Worm (Caenorhabditis elegans) whole organism, L4 larva: ENCODE results near the gene F58E6.8.
A peak's percentile ranks its signal among the peaks of the same experiment; 100 is the strongest.

Source experiments
- F26F4.8 ChIP-seq: fragments of 200-800 bp; sonication (Bioruptor generic); conservative IDR thresholded peaks from 2 replicates; pipeline ENCODE4 v1.3.6; 2022; ENCODE audit warnings: missing genetic modification characterization, missing compliant biosample characterization
- F44E2.7 ChIP-seq: fragments of 200-800 bp; sonication (Bioruptor generic); IDR thresholded peaks from 2 replicates; pipeline ENCODE4 v2.1.2; 2022; ENCODE audit warnings: missing genetic modification characterization, missing compliant biosample characterization
- Y105C5A.15 ChIP-seq: fragments of 200-800 bp; sonication (Bioruptor generic); IDR thresholded peaks from 2 replicates; pipeline ENCODE4 v1.3.6; 2022; ENCODE audit warnings: missing genetic modification characterization, missing compliant biosample characterization
- ZK546.5 ChIP-seq, 2 experiments: sonication (generic microtip); optimal IDR thresholded peaks; 2 replicates each; lab custom pipeline; 2017; ENCODE audit warnings: missing biosample characterization in 2 of 2, missing genetic modification characterization in 2 of 2
- arid-1 ChIP-seq: fragments of 200-800 bp; sonication (Bioruptor generic); conservative IDR thresholded peaks from 2 replicates; pipeline ENCODE4 v1.3.6; 2022; ENCODE audit warnings: missing genetic modification reagents, missing genetic modification characterization, missing compliant biosample characterization
- ces-1 ChIP-seq: fragments of 150-350 bp; sonication (generic microtip); optimal IDR thresholded peaks from 4 replicates; lab custom pipeline; 2014; ENCODE audit warnings: missing biosample characterization, missing genetic modification reagents, missing genetic modification characterization
- daf-12 ChIP-seq: fragments of 150-350 bp; optimal IDR thresholded peaks from 2 replicates; lab custom pipeline; 2014; ENCODE audit warnings: missing biosample characterization, missing genetic modification reagents, missing genetic modification characterization
- daf-16 ChIP-seq, 3 experiments: sonication (generic microtip); optimal IDR thresholded peaks; 2 replicates each; lab custom pipeline; 2016 to 2017; ENCODE audit warnings: missing genetic modification characterization in 3 of 3, missing genetic modification reagents in 3 of 3, mild to moderate bottlenecking in 2 of 3, missing compliant biosample characterization in 2 of 3, missing biosample characterization in 1 of 3, moderate library complexity in 1 of 3
- daf-19 ChIP-seq: fragments of 200-800 bp; sonication (Bioruptor generic); conservative IDR thresholded peaks from 2 replicates; pipeline ENCODE4 v1.3.6; 2022; ENCODE audit warnings: missing genetic modification characterization, missing compliant biosample characterization
- dmd-8 ChIP-seq: fragments of 200-800 bp; sonication (Bioruptor generic); IDR thresholded peaks from 2 replicates; pipeline ENCODE4 v1.3.6; 2022; ENCODE audit warnings: missing genetic modification characterization, missing compliant biosample characterization
- dmd-9 ChIP-seq: fragments of 200-800 bp; sonication (Bioruptor generic); IDR thresholded peaks from 2 replicates; pipeline ENCODE4 v1.3.6; 2022; ENCODE audit warnings: missing genetic modification reagents, missing genetic modification characterization, missing compliant biosample characterization
- duxl-1 ChIP-seq: sonication (generic microtip); optimal IDR thresholded peaks from 2 replicates; lab custom pipeline; 2016; ENCODE audit warnings: mild to moderate bottlenecking, missing genetic modification characterization, moderate library complexity, missing compliant biosample characterization; ENCODE audit not compliant: poor library complexity
- gei-8 ChIP-seq: fragments of 200-800 bp; sonication (Bioruptor generic); optimal IDR thresholded peaks from 2 replicates; lab custom pipeline; 2018; ENCODE audit warnings: mild to moderate bottlenecking, missing genetic modification characterization, missing compliant biosample characterization
- jun-1 ChIP-seq: fragments of 150-350 bp; optimal IDR thresholded peaks from 2 replicates; lab custom pipeline; 2014; ENCODE audit warnings: missing biosample characterization, missing genetic modification reagents, missing genetic modification characterization
- lin-13 ChIP-seq: fragments of 150-350 bp; optimal IDR thresholded peaks from 2 replicates; lab custom pipeline; 2014; ENCODE audit warnings: missing biosample characterization, missing genetic modification reagents, missing genetic modification characterization
- lin-38 ChIP-seq: fragments of 200-800 bp; sonication (Bioruptor generic); IDR thresholded peaks from 2 replicates; pipeline ENCODE4 v1.3.6; 2022; ENCODE audit warnings: missing genetic modification reagents, missing genetic modification characterization, missing compliant biosample characterization
- mdt-29 ChIP-seq: fragments of 200-800 bp; sonication (Bioruptor generic); IDR thresholded peaks from 2 replicates; pipeline ENCODE4 v1.3.6; 2022; ENCODE audit warnings: missing genetic modification reagents, missing genetic modification characterization, missing compliant biosample characterization
- mes-2 ChIP-seq: sonication (generic microtip); optimal IDR thresholded peaks from 2 replicates; lab custom pipeline; 2016; ENCODE audit warnings: missing genotype, mild to moderate bottlenecking, missing genetic modification characterization, missing compliant biosample characterization; ENCODE audit not compliant: poor library complexity, severe bottlenecking
- nhr-41 ChIP-seq: fragments of 200-800 bp; sonication (Bioruptor generic); IDR thresholded peaks from 2 replicates; pipeline ENCODE4 v1.3.6; 2022; ENCODE audit warnings: missing genetic modification reagents, missing genetic modification characterization, missing compliant biosample characterization
- nhr-48 ChIP-seq: sonication (generic microtip); optimal IDR thresholded peaks from 2 replicates; lab custom pipeline; 2016; ENCODE audit warnings: mild to moderate bottlenecking, missing genetic modification characterization, missing compliant biosample characterization
- nhr-6 ChIP-seq: fragments of 150-350 bp; optimal IDR thresholded peaks from 2 replicates; lab custom pipeline; 2014; ENCODE audit warnings: missing biosample characterization, missing genetic modification characterization
- pha-4 ChIP-seq, 2 experiments: fragments of 150-350 bp in 1 of 2; fragments of 200-800 bp in 1 of 2; sonication (Bioruptor generic) in 1 of 2; IDR thresholded peaks in 1 of 2; optimal IDR thresholded peaks in 1 of 2; 2 replicates each; pipeline versions ENCODE4 v1.3.6 to Lab custom; 2014 to 2022; ENCODE audit warnings: missing genetic modification characterization in 2 of 2, missing genetic modification reagents in 2 of 2, missing biosample characterization in 1 of 2, missing compliant biosample characterization in 1 of 2
- php-3 ChIP-seq: fragments of 200-800 bp; sonication (Bioruptor generic); IDR thresholded peaks from 2 replicates; pipeline ENCODE4 v1.3.6; 2022; ENCODE audit warnings: missing genetic modification reagents, missing genetic modification characterization, missing compliant biosample characterization
- pqm-1 ChIP-seq: sonication (generic microtip); optimal IDR thresholded peaks from 2 replicates; lab custom pipeline; 2017; ENCODE audit warnings: missing biosample characterization, missing genetic modification characterization
- set-16 ChIP-seq: fragments of 200-800 bp; sonication (Bioruptor generic); IDR thresholded peaks from 2 replicates; pipeline ENCODE4 v1.3.6; 2022; ENCODE audit warnings: missing genetic modification reagents, missing genetic modification characterization, missing compliant biosample characterization
- skn-1 ChIP-seq: fragments of 150-350 bp; optimal IDR thresholded peaks from 2 replicates; lab custom pipeline; 2014; ENCODE audit warnings: missing biosample characterization, missing genetic modification characterization
- spr-3 ChIP-seq: fragments of 200-800 bp; sonication (Bioruptor generic); optimal IDR thresholded peaks from 2 replicates; lab custom pipeline; 2018; ENCODE audit warnings: mild to moderate bottlenecking, missing genetic modification characterization, missing compliant biosample characterization
- tag-97 ChIP-seq: fragments of 200-800 bp; sonication (Bioruptor generic); IDR thresholded peaks from 2 replicates; pipeline ENCODE4 v1.3.6; 2022; ENCODE audit warnings: missing genetic modification characterization, missing compliant biosample characterization
- tra-1 ChIP-seq: fragments of 200-800 bp; sonication (Bioruptor generic); IDR thresholded peaks from 2 replicates; pipeline ENCODE4 v1.3.6; 2022; ENCODE audit warnings: missing genetic modification reagents, missing genetic modification characterization, missing compliant biosample characterization
- unc-130 ChIP-seq: sonication (generic microtip); optimal IDR thresholded peaks from 2 replicates; lab custom pipeline; 2016; ENCODE audit warnings: missing genetic modification reagents, missing genetic modification characterization, missing compliant biosample characterization
- unc-39 ChIP-seq: sonication (generic microtip); optimal IDR thresholded peaks from 2 replicates; lab custom pipeline; 2017; ENCODE audit warnings: missing biosample characterization, missing genetic modification characterization
- vab-7 ChIP-seq: fragments of 200-800 bp; sonication (Bioruptor generic); IDR thresholded peaks from 2 replicates; pipeline ENCODE4 v1.3.6; 2022; ENCODE audit warnings: missing genetic modification reagents, missing genetic modification characterization, missing compliant biosample characterization
- zag-1 ChIP-seq: fragments of 150-350 bp; optimal IDR thresholded peaks from 2 replicates; lab custom pipeline; 2014; ENCODE audit warnings: missing biosample characterization, missing genetic modification characterization
- zip-11 ChIP-seq: fragments of 200-800 bp; sonication (Bioruptor generic); IDR thresholded peaks from 2 replicates; pipeline ENCODE4 v1.3.6; 2022; ENCODE audit warnings: missing genetic modification characterization, missing compliant biosample characterization
- zip-2 ChIP-seq: fragments of 150-350 bp; optimal IDR thresholded peaks from 2 replicates; lab custom pipeline; 2014; ENCODE audit warnings: missing biosample characterization, missing genetic modification characterization
- ztf-11 ChIP-seq: fragments of 150-350 bp; optimal IDR thresholded peaks from 2 replicates; lab custom pipeline; 2014; ENCODE audit warnings: missing biosample characterization, missing genetic modification characterization
- ztf-7 ChIP-seq: fragments of 150-350 bp; optimal IDR thresholded peaks from 2 replicates; lab custom pipeline; 2014; ENCODE audit warnings: missing biosample characterization, missing genetic modification characterization

F58E6.8 gene

DNA sequence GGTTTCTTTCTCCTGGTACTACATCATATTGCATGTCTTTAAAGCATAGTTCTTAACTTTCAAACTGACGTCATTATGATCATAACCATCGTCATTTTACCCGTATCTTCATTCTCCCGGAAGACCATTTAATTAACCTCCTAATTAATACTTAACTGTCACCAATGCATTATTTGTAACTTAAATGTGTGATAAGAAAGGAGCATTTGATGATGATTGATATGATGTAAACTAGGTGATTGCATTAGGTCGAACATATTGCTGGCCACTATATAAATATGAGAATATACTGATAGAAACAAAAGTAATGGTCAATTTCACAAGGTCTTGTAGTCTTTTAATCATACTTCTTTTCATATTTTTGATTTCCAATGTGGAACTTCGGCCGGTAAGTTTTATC, 617 bp upstream of the F58E6.8 start, which contains the start of gene hrg-3:
hrg-3 (plus strand) TSS at position 227 of the 400 bp plus-strand sequence.
- no peak for TF ChIP-seq mdt-29 (GFP tag; lab: Robert Waterston, UW)
- peak; percentile 66 for TF ChIP-seq php-3 (GFP tag; lab: Robert Waterston, UW)
- TF ChIP-seq jun-1 (tag; lab: Kevin White, UChicago): no peak
- TF ChIP-seq ztf-7 (tag; lab: Kevin White, UChicago): peak; percentile 92
- TF ChIP-seq pqm-1 (tag; lab: Kevin White, UChicago): peak; percentile 31
- no peak for TF ChIP-seq tra-1

DNA sequence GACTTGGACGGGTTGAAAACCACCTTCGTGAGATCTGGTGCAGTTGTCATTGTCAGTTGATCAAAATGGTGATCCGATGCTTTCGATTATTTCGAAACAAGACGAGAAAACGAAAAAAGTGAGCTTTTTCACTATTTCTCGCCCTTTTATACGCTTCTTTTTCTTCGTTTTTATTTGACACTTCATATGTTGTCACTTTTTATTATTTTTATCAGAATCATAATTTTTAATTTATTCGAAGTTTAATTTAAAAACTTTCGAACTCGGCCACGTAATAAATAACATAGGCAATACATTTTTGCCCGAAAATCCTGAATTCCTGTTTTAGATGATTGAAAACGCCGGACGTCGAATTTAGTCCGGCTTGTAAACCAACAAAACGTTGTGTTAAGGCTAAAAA, 1.2 kb downstream of the F58E6.8 start, which contains the start of gene F58E6.5:
F58E6.5 (minus strand) TSS at position 101 of the 400 bp plus-strand sequence.
- no peak for TF ChIP-seq gei-8 (GFP tag; lab: Kevin White, UChicago)
- no peak for TF ChIP-seq zip-11
- no peak for TF ChIP-seq dmd-9
- no peak for TF ChIP-seq F44E2.7 (GFP tag; lab: Robert Waterston, UW)
- TF ChIP-seq unc-39: no peak
- TF ChIP-seq tra-1: no peak
- no peak for TF ChIP-seq daf-16 (GFP tag; optimal IDR thresholded peaks at IDR 0.05; lab: Kevin White, UChicago)
- no peak for TF ChIP-seq daf-16 (tag; optimal IDR thresholded peaks at IDR 0.05; lab: Kevin White, UChicago)
- TF ChIP-seq lin-38: no peak
- TF ChIP-seq skn-1 (tag; lab: Kevin White, UChicago): no peak
- TF ChIP-seq daf-19 (GFP tag; lab: Robert Waterston, UW): no peak
- TF ChIP-seq pha-4 (GFP tag; IDR thresholded peaks at IDR 0.05; lab: Robert Waterston, UW): no peak
- TF ChIP-seq pha-4 (tag; optimal IDR thresholded peaks at IDR 0.05; lab: Kevin White, UChicago): no peak
- TF ChIP-seq nhr-48 (tag; lab: Kevin White, UChicago): no peak
- no peak for TF ChIP-seq tag-97
- TF ChIP-seq lin-13: no peak
- no peak for TF ChIP-seq daf-12 (tag; lab: Kevin White, UChicago)
- no peak for TF ChIP-seq vab-7
- TF ChIP-seq Y105C5A.15: no peak
- TF ChIP-seq ztf-11 (tag; lab: Kevin White, UChicago): no peak
- no peak for TF ChIP-seq ces-1 (GFP tag; lab: Kevin White, UChicago)
- no peak for TF ChIP-seq zag-1 (tag; lab: Kevin White, UChicago)

DNA sequence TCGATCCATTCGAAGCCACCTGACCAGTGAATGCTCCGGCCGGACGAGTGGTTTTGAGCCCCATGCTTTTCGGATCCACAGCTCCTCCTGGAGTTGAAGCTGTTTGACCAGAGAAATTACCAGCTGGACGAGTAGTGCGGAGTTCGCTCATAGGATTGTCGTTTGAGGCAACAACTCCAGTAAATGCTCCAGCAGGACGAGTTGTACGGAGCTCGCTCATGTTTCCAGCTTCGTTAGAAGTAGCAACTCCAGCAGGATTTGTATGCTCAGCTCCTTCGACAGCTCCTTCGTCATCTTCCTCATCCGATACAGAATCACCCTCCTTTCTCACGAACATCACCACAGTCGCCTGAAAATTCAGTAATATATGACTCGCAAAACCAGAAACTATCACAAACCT, 2.1 kb downstream of the F58E6.8 start:
- TF ChIP-seq dmd-8 (GFP tag; lab: Robert Waterston, UW) (0 out of 2 replicates have a peak, but pooled peaks have one; percentile 53), spr-3 (GFP tag; lab: Kevin White, UChicago) (no peak)

DNA sequence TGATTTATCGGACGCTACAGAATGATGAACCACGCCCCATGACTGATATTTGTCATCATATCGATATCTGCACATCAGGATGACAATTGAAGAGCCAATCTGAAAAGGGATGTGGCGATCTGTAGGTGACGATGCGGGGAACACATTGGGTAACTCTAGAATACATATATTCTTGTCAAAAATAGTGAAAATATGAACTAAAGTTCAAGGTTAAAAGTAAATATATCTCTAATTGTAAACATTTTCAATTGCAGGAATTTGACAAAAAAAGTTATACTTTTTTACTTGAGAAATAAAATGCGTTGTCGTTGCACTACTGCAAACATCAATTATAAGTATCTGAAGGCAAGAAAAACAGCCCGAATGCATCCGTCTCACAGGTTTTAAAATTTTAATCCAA, 2.7 kb downstream of the F58E6.8 start, which contains the start of gene F58E6.6:
F58E6.6 (minus strand) TSS at position 101 of the 400 bp plus-strand sequence.
- TF ChIP-seq zag-1 (tag; lab: Kevin White, UChicago) (no peak), zip-2 (tag; lab: Kevin White, UChicago) (no peak), unc-39 (no peak), pqm-1 (tag; lab: Kevin White, UChicago) (no peak), unc-130 (GFP tag; lab: Kevin White, UChicago) (no peak), arid-1 (no peak), F26F4.8 (GFP tag; lab: Robert Waterston, UW) (no peak), set-16 (GFP tag; lab: Robert Waterston, UW) (no peak)

DNA sequence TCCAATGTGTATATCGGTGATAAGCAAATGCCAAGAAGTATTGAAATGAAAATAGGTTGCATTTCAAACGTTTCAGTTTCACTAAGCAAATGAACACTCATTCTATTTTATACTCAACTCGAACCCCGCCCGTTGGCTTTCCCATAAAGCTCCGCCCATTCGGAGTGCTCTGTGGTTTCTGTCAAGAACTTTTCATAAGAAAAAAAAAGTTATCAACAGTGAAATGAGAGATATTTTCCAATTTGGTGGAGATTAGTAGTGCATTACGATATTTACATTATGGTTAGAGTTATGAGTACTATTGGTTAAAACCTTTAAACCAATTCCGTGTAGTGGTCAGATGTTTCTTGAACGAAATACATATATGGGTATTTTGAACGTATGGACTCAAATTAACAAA, 5.3 kb downstream of the F58E6.8 start, which contains the start of gene F58E6.4:
F58E6.4 (minus strand) TSS at position 101 of the 400 bp plus-strand sequence.
- no peak for TF ChIP-seq arid-1
- no peak for TF ChIP-seq mes-2 (tag; lab: Kevin White, UChicago)
- no peak for TF ChIP-seq nhr-6 (tag; lab: Kevin White, UChicago)
- TF ChIP-seq ZK546.5 (tag; optimal IDR thresholded peaks at IDR 0.05; lab: Kevin White, UChicago): no peak
- TF ChIP-seq daf-19 (GFP tag; lab: Robert Waterston, UW): no peak
- TF ChIP-seq nhr-41: no peak
- no peak for TF ChIP-seq duxl-1 (tag; lab: Kevin White, UChicago)
